Fruit fly (Drosophila melanogaster) whole organism, adult: ENCODE data around the gene MESR3.

Experiments used
- CG14711 ChIP-seq: fragments of 200-800 bp; sonication (Bioruptor generic); optimal IDR thresholded peaks from 2 replicates; lab custom pipeline; 2018; ENCODE audit warnings: missing biosample characterization, mild to moderate bottlenecking, missing genetic modification characterization, moderate library complexity
- CG1620 ChIP-seq: fragments of 200-800 bp; sonication (Bioruptor generic); optimal IDR thresholded peaks from 2 replicates; lab custom pipeline; 2016; ENCODE audit warnings: missing biosample characterization, missing genetic modification characterization
- CG5204 ChIP-seq: fragments of 200-800 bp; sonication (Bioruptor generic); optimal IDR thresholded peaks from 2 replicates; lab custom pipeline; 2016; ENCODE audit warnings: missing biosample characterization, missing genetic modification characterization
- CG7045 ChIP-seq: fragments of 200-800 bp; sonication (Bioruptor generic); optimal IDR thresholded peaks from 2 replicates; lab custom pipeline; 2017; ENCODE audit warnings: missing biosample characterization, mild to moderate bottlenecking, missing genetic modification characterization
- Clk ChIP-seq: fragments of 200-800 bp; sonication (Bioruptor generic); optimal IDR thresholded peaks from 2 replicates; lab custom pipeline; 2017; ENCODE audit warnings: missing biosample characterization, missing genetic modification characterization
- Hr96 ChIP-seq: fragments of 200-800 bp; sonication (Bioruptor generic); optimal IDR thresholded peaks from 2 replicates; lab custom pipeline; 2016; ENCODE audit warnings: missing biosample characterization, missing genetic modification characterization
- bab1 ChIP-seq: fragments of 200-800 bp; sonication (Bioruptor generic); optimal IDR thresholded peaks from 3 replicates; lab custom pipeline; 2019; ENCODE audit warnings: missing biosample characterization, mild to moderate bottlenecking, missing genetic modification characterization, moderate library complexity
- kay ChIP-seq: fragments of 200-800 bp; sonication (Bioruptor generic); peaks from one replicate; lab custom pipeline; 2016; ENCODE audit warnings: missing biosample characterization, missing genetic modification characterization, borderline replicate concordance

DNA sequence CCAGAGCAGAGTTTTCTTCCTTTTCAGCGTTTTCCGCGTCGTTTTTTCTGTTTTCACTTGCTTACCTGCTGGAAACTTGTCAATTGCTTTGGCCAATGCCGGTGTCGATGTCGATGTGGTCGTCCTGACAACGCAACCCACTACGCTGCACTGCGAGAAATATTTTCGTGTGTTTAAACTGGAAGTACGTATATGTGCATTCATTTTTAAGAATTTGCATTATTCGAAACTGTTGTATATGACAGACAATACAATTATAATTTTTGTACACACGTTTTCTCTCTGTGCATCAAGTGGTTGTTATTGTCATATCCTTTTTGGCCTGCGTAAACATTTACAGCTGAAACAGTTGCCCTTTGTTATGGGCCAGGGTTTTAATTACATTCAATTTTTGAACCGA is 1.0 kb upstream of the MESR3 start, which contains the start of gene IFT46:
- TF ChIP-seq CG7045 = no peak
- no peak for TF ChIP-seq Clk
- TF ChIP-seq CG14711 = no peak
- TF ChIP-seq Hr96 (GFP tag; lab: Kevin White, UChicago) = no peak
- TF ChIP-seq kay (GFP tag; lab: Kevin White, UChicago) = no peak
- no peak for TF ChIP-seq bab1 (GFP tag; lab: Kevin White, UChicago)
- no peak for TF ChIP-seq CG5204 (GFP tag; lab: Kevin White, UChicago)
- no peak for TF ChIP-seq CG1620 (GFP tag; lab: Kevin White, UChicago)
